Worm (Caenorhabditis elegans): ENCODE data around the gene T01B7.5.

ce11 chrII:8740326-8740949 lies 23.8 kb downstream of the T01B7.5 start:
- TF ChIP-seq fos-1 (tag; optimal IDR thresholded peaks at IDR 0.05) (peak; percentile 77), F13H6.1 (tag; optimal IDR thresholded peaks at IDR 0.05) (peak; percentile 42), snpc-4 (tag; optimal IDR thresholded peaks at IDR 0.05) (no peak), gmeb-1 (tag; optimal IDR thresholded peaks at IDR 0.05) (peak; percentile 14), ama-1 (optimal IDR thresholded peaks at IDR 0.05) (no peak), unc-62 (GFP tag; optimal IDR thresholded peaks at IDR 0.05) (no peak)
